Worm (Caenorhabditis elegans) whole organism, L1 larva: ENCODE data around the gene Y67D8B.2.

Experiments
- C04F5.9 ChIP-seq: sonication (generic microtip); optimal IDR thresholded peaks from 2 replicates; lab custom pipeline; 2016; ENCODE audit warnings: missing genetic modification characterization, missing compliant biosample characterization
- C34B4.2 ChIP-seq: sonication (generic microtip); optimal IDR thresholded peaks from 2 replicates; lab custom pipeline; 2017; ENCODE audit warnings: mild to moderate bottlenecking, missing genetic modification characterization, missing compliant biosample characterization
- Y116A8C.19 ChIP-seq: sonication (generic microtip); optimal IDR thresholded peaks from 2 replicates; lab custom pipeline; 2016; ENCODE audit warnings: missing compliant biosample characterization, missing genetic modification characterization, borderline replicate concordance
- alr-1 ChIP-seq: fragments of 200-800 bp; sonication (Bioruptor generic); optimal IDR thresholded peaks from 2 replicates; lab custom pipeline; 2018; ENCODE audit warnings: borderline replicate concordance, mild to moderate bottlenecking, missing genetic modification characterization, missing compliant biosample characterization
- ama-1 ChIP-seq: fragments of 150-350 bp; optimal IDR thresholded peaks from 2 replicates; lab custom pipeline; 2014
- blmp-1 ChIP-seq: fragments of 150-350 bp; optimal IDR thresholded peaks from 2 replicates; lab custom pipeline; 2014; ENCODE audit warnings: missing biosample characterization, missing genetic modification characterization
- ceh-82 ChIP-seq, 3 experiments: fragments of 150-350 bp in 1 of 3; sonication (generic microtip) in 2 of 3; optimal IDR thresholded peaks; 2 replicates each; lab custom pipeline; 2014 to 2017; ENCODE audit warnings: missing biosample characterization in 3 of 3, missing genetic modification characterization in 3 of 3
- ceh-88 ChIP-seq: fragments of 200-800 bp; sonication (Bioruptor generic); IDR thresholded peaks from 2 replicates; pipeline ENCODE4 v1.3.6; 2022; ENCODE audit warnings: missing genetic modification characterization, missing compliant biosample characterization
- ceh-90 ChIP-seq: sonication (generic microtip); optimal IDR thresholded peaks from 2 replicates; lab custom pipeline; 2016; ENCODE audit warnings: missing genetic modification characterization, missing compliant biosample characterization
- ces-1 ChIP-seq: fragments of 150-350 bp; optimal IDR thresholded peaks from 2 replicates; lab custom pipeline; 2014; ENCODE audit warnings: missing biosample characterization, missing genetic modification reagents, missing genetic modification characterization
- dpl-1 ChIP-seq, 3 experiments: fragments of 150-350 bp in 2 of 3; sonication (generic microtip) in 1 of 3; optimal IDR thresholded peaks; 2 replicates each; lab custom pipeline; 2014 to 2017; ENCODE audit warnings: missing biosample characterization in 3 of 3, missing genetic modification characterization in 3 of 3, missing genetic modification reagents in 3 of 3
- dsc-1 ChIP-seq: sonication (generic microtip); optimal IDR thresholded peaks from 2 replicates; lab custom pipeline; 2016; ENCODE audit warnings: mild to moderate bottlenecking, missing genetic modification characterization, missing compliant biosample characterization
- efl-1 ChIP-seq, 4 experiments: fragments of 150-350 bp; optimal IDR thresholded peaks in 3 of 4; peaks in 1 of 4; 1 replicate in 1 of 4; 2 replicates in 3 of 4; lab custom pipeline; 2014; ENCODE audit warnings: missing biosample characterization in 2 of 4, missing genetic modification characterization in 2 of 4, missing genetic modification reagents in 2 of 4
- efl-3 ChIP-seq: fragments of 200-800 bp; sonication (Bioruptor generic); optimal IDR thresholded peaks from 2 replicates; lab custom pipeline; 2018; ENCODE audit warnings: mild to moderate bottlenecking, missing genetic modification characterization, missing compliant biosample characterization
- egl-13 ChIP-seq: sonication (generic microtip); optimal IDR thresholded peaks from 2 replicates; lab custom pipeline; 2016; ENCODE audit warnings: missing genotype, missing genetic modification reagents, missing genetic modification characterization, missing compliant biosample characterization
- egl-27 ChIP-seq, 2 experiments: fragments of 150-350 bp in 1 of 2; sonication (generic microtip); optimal IDR thresholded peaks; 3 replicates each; lab custom pipeline; 2017 to 2018; ENCODE audit warnings: missing biosample characterization in 2 of 2, missing genetic modification characterization in 2 of 2, missing genetic modification reagents in 2 of 2
- elt-2 ChIP-seq: sonication (generic microtip); optimal IDR thresholded peaks from 2 replicates; lab custom pipeline; 2016; ENCODE audit warnings: missing genetic modification characterization, mild to moderate bottlenecking, inconsistent platforms, missing compliant biosample characterization, missing genetic modification reagents
- ets-5 ChIP-seq: fragments of 200-800 bp; sonication (Bioruptor generic); IDR thresholded peaks from 2 replicates; pipeline ENCODE4 v1.3.6; 2022; ENCODE audit warnings: missing genetic modification characterization, missing compliant biosample characterization
- fkh-10 ChIP-seq: sonication (generic microtip); optimal IDR thresholded peaks from 2 replicates; lab custom pipeline; 2017; ENCODE audit warnings: missing biosample characterization, missing genetic modification reagents, missing genetic modification characterization
- fkh-4 ChIP-seq: sonication (generic microtip); optimal IDR thresholded peaks from 2 replicates; lab custom pipeline; 2016; ENCODE audit warnings: missing compliant biosample characterization, missing genetic modification characterization, borderline replicate concordance
- grh-1 ChIP-seq: fragments of 200-800 bp; sonication (Bioruptor generic); IDR thresholded peaks from 2 replicates; pipeline ENCODE4 v1.3.6; 2022; ENCODE audit warnings: missing genetic modification reagents, missing genetic modification characterization, missing compliant biosample characterization
- hlh-17 ChIP-seq: fragments of 200-800 bp; sonication (Bioruptor generic); optimal IDR thresholded peaks from 2 replicates; lab custom pipeline; 2018; ENCODE audit warnings: missing genetic modification characterization, mild to moderate bottlenecking, missing compliant biosample characterization, moderate library complexity, borderline replicate concordance
- hlh-4 ChIP-seq: sonication (generic microtip); optimal IDR thresholded peaks from 2 replicates; lab custom pipeline; 2016; ENCODE audit warnings: mild to moderate bottlenecking, missing genetic modification characterization, missing compliant biosample characterization
- irx-1 ChIP-seq: sonication (generic microtip); optimal IDR thresholded peaks from 2 replicates; lab custom pipeline; 2016; ENCODE audit warnings: missing genetic modification characterization, missing compliant biosample characterization
- isw-1 ChIP-seq: fragments of 200-800 bp; sonication (Bioruptor generic); IDR thresholded peaks from 2 replicates; pipeline ENCODE4 v1.3.6; 2022; ENCODE audit warnings: missing genetic modification characterization, missing compliant biosample characterization
- jun-1 ChIP-seq: fragments of 150-350 bp; optimal IDR thresholded peaks from 2 replicates; lab custom pipeline; 2014; ENCODE audit warnings: missing biosample characterization, missing genetic modification reagents, missing genetic modification characterization
- lin-13 ChIP-seq: fragments of 150-350 bp; optimal IDR thresholded peaks from 2 replicates; lab custom pipeline; 2014; ENCODE audit warnings: missing biosample characterization, missing genetic modification reagents, missing genetic modification characterization
- lin-39 ChIP-seq: fragments of 150-350 bp; optimal IDR thresholded peaks from 2 replicates; lab custom pipeline; 2014; ENCODE audit warnings: missing biosample characterization, missing genetic modification reagents, missing genetic modification characterization
- mdl-1 ChIP-seq, 2 experiments: fragments of 150-350 bp; optimal IDR thresholded peaks; 2 replicates each; lab custom pipeline; 2014 to 2017; ENCODE audit warnings: missing biosample characterization in 2 of 2, missing genetic modification characterization in 2 of 2, inconsistent platforms in 1 of 2
- mef-2 ChIP-seq: fragments of 150-350 bp; optimal IDR thresholded peaks from 2 replicates; lab custom pipeline; 2014; ENCODE audit warnings: missing biosample characterization, missing genetic modification characterization
- mep-1 ChIP-seq: fragments of 150-350 bp; optimal IDR thresholded peaks from 2 replicates; lab custom pipeline; 2014; ENCODE audit warnings: missing biosample characterization, missing genetic modification characterization
- nhr-11 ChIP-seq: fragments of 150-350 bp; optimal IDR thresholded peaks from 2 replicates; lab custom pipeline; 2014; ENCODE audit warnings: missing biosample characterization, missing genetic modification characterization
- nhr-12 ChIP-seq: sonication (generic microtip); optimal IDR thresholded peaks from 2 replicates; lab custom pipeline; 2017; ENCODE audit warnings: missing biosample characterization, missing genetic modification characterization
- nhr-237 ChIP-seq: fragments of 150-350 bp; optimal IDR thresholded peaks from 2 replicates; lab custom pipeline; 2014; ENCODE audit warnings: missing biosample characterization, missing genetic modification characterization
- nhr-28 ChIP-seq: fragments of 150-350 bp; optimal IDR thresholded peaks from 2 replicates; lab custom pipeline; 2014; ENCODE audit warnings: missing biosample characterization, missing genetic modification characterization
- nhr-47 ChIP-seq: sonication (generic microtip); optimal IDR thresholded peaks from 2 replicates; lab custom pipeline; 2016; ENCODE audit warnings: mild to moderate bottlenecking, missing genetic modification characterization, moderate library complexity, missing compliant biosample characterization
- nhr-71 ChIP-seq: sonication (generic microtip); optimal IDR thresholded peaks from 2 replicates; lab custom pipeline; 2016; ENCODE audit warnings: mild to moderate bottlenecking, missing genetic modification characterization, moderate library complexity, missing compliant biosample characterization
- nhr-76 ChIP-seq: sonication (generic microtip); optimal IDR thresholded peaks from 2 replicates; lab custom pipeline; 2017; ENCODE audit warnings: missing biosample characterization, missing genetic modification characterization
- nhr-77 ChIP-seq: fragments of 150-350 bp; optimal IDR thresholded peaks from 2 replicates; lab custom pipeline; 2014; ENCODE audit warnings: missing biosample characterization, missing genetic modification characterization
- nhr-85 ChIP-seq: sonication (generic microtip); peaks from one replicate; lab custom pipeline; 2016; ENCODE audit warnings: missing genetic modification characterization, inconsistent platforms, missing compliant biosample characterization
- skn-1 ChIP-seq: fragments of 150-350 bp; optimal IDR thresholded peaks from 2 replicates; lab custom pipeline; 2014; ENCODE audit warnings: missing biosample characterization, missing genetic modification characterization
- snpc-4 ChIP-seq: fragments of 150-350 bp; optimal IDR thresholded peaks from 2 replicates; lab custom pipeline; 2014; ENCODE audit warnings: missing biosample characterization, missing genetic modification characterization
- sptf-1 ChIP-seq: fragments of 150-350 bp; optimal IDR thresholded peaks from 2 replicates; lab custom pipeline; 2014; ENCODE audit warnings: missing biosample characterization, missing genetic modification characterization
- swsn-7 ChIP-seq: sonication (generic microtip); optimal IDR thresholded peaks from 2 replicates; lab custom pipeline; 2016; ENCODE audit warnings: missing genetic modification characterization, missing compliant biosample characterization
- tbx-2 ChIP-seq: sonication (generic microtip); optimal IDR thresholded peaks from 2 replicates; lab custom pipeline; 2016; ENCODE audit warnings: missing genetic modification characterization, missing compliant biosample characterization
- unc-30 ChIP-seq: sonication (generic microtip); optimal IDR thresholded peaks from 2 replicates; lab custom pipeline; 2017; ENCODE audit warnings: missing biosample characterization, missing genetic modification characterization
- unc-86 ChIP-seq: sonication (generic microtip); optimal IDR thresholded peaks from 2 replicates; lab custom pipeline; 2016; ENCODE audit warnings: missing genetic modification characterization, missing compliant biosample characterization
- unc-98 ChIP-seq: fragments of 200-800 bp; sonication (Bioruptor generic); IDR thresholded peaks from 2 replicates; pipeline ENCODE4 v1.3.6; 2022; ENCODE audit warnings: missing genetic modification characterization, missing compliant biosample characterization
- xbp-1 ChIP-seq: sonication (generic microtip); optimal IDR thresholded peaks from 2 replicates; lab custom pipeline; 2016; ENCODE audit warnings: missing genetic modification characterization, missing compliant biosample characterization
- zag-1 ChIP-seq: fragments of 150-350 bp; optimal IDR thresholded peaks from 2 replicates; lab custom pipeline; 2014; ENCODE audit warnings: missing biosample characterization, missing genetic modification characterization
- ztf-11 ChIP-seq, 2 experiments: sonication (generic microtip); optimal IDR thresholded peaks; 2 replicates each; lab custom pipeline; 2016 to 2017; ENCODE audit warnings: missing genetic modification characterization in 2 of 2, missing biosample characterization in 1 of 2, missing compliant biosample characterization in 1 of 2
- ztf-4 ChIP-seq: fragments of 150-350 bp; optimal IDR thresholded peaks from 2 replicates; lab custom pipeline; 2014; ENCODE audit warnings: missing biosample characterization, missing genetic modification characterization

Y67D8B.2 gene

DNA sequence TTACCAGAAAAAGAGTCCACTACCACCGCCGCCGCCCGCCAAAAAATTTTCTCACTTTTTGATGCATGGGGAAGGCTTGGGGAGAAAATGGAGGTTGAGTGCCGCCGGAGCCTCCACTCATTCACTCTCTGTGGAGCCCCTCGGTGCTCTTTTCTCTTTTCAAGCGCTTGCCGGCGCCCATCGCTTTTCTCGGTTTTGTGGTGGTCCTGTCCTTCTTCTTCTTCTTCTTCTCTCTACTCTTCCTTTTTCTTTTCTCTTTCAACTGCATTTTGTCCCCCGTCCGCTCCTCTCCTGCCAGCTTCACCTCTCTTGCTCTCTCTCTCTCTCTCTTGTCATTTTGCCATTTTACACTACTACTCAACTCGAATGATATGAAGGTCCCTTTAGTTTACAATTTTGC, 27.8 kb downstream of the Y67D8B.2 start (continued):
- TF ChIP-seq mdl-1 (tag; optimal IDR thresholded peaks at IDR 0.05; lab: Kevin White, UChicago) (no peak), nhr-77 (tag; lab: Kevin White, UChicago) (no peak), ama-1 (no peak), nhr-71 (peak; percentile 43), efl-3 (GFP tag; lab: Kevin White, UChicago) (no peak), ztf-4 (tag; lab: Kevin White, UChicago) (no peak), C34B4.2 (tag; lab: Kevin White, UChicago) (no peak), skn-1 (tag; lab: Kevin White, UChicago) (no peak), jun-1 (tag; lab: Kevin White, UChicago) (no peak), unc-30 (tag; lab: Kevin White, UChicago) (no peak), grh-1 (no peak), sptf-1 (no peak), hlh-17 (no peak), swsn-7 (tag; lab: Kevin White, UChicago) (peak; percentile 29), lin-13 (GFP tag; lab: Kevin White, UChicago) (no peak), ztf-11 (tag; optimal IDR thresholded peaks at IDR 0.05; lab: Kevin White, UChicago) (no peak), blmp-1 (tag; lab: Kevin White, UChicago) (no peak), efl-1 (optimal IDR thresholded peaks at IDR 0.05; lab: Kevin White, UChicago) (no peak), efl-1 (GFP tag; optimal IDR thresholded peaks at IDR 0.05 in 1 of 2; lab: Kevin White, UChicago) (peak in 1 of 2 experiments; percentile 8), irx-1 (tag; lab: Kevin White, UChicago) (no peak), ceh-82 (tag; optimal IDR thresholded peaks at IDR 0.05; lab: Kevin White, UChicago) (peak in 1 of 3 experiments; percentile 47), mef-2 (tag; lab: Kevin White, UChicago) (no peak), snpc-4 (tag; lab: Kevin White, UChicago) (no peak), tbx-2 (tag; lab: Kevin White, UChicago) (peak; percentile 23), Y116A8C.19 (tag; lab: Kevin White, UChicago) (no peak), egl-13 (no peak), unc-86 (tag; lab: Kevin White, UChicago) (peak; percentile 18), ceh-90 (tag; lab: Kevin White, UChicago) (no peak), unc-98 (GFP tag; lab: Robert Waterston, UW) (no peak), alr-1 (tag; lab: Kevin White, UChicago) (no peak), hlh-4 (no peak), ceh-88 (GFP tag; lab: Robert Waterston, UW) (no peak), elt-2 (tag; lab: Kevin White, UChicago) (no peak), mep-1 (tag; lab: Kevin White, UChicago) (no peak), fkh-4 (tag; lab: Kevin White, UChicago) (no peak), fkh-10 (GFP tag; lab: Kevin White, UChicago) (no peak), nhr-76 (tag; lab: Kevin White, UChicago) (no peak), lin-39 (tag; lab: Kevin White, UChicago) (no peak), nhr-237 (no peak), nhr-85 (tag; lab: Kevin White, UChicago) (no peak), dpl-1 (GFP tag; optimal IDR thresholded peaks at IDR 0.05; lab: Kevin White, UChicago) (no peak), nhr-12 (tag; lab: Kevin White, UChicago) (no peak), dsc-1 (tag; lab: Kevin White, UChicago) (peak; percentile 23), nhr-28 (tag; lab: Kevin White, UChicago) (no peak), egl-27 (tag; optimal IDR thresholded peaks at IDR 0.05; lab: Kevin White, UChicago) (no peak), isw-1 (GFP tag; lab: Robert Waterston, UW) (no peak), zag-1 (tag; lab: Kevin White, UChicago) (no peak), ets-5 (GFP tag; lab: Robert Waterston, UW) (no peak), nhr-11 (tag; lab: Kevin White, UChicago) (no peak), ces-1 (GFP tag; lab: Kevin White, UChicago) (no peak), C04F5.9 (no peak), nhr-47 (tag; lab: Kevin White, UChicago) (peak; percentile 44), xbp-1 (tag; lab: Kevin White, UChicago) (peak; percentile 14)
